Worm (Caenorhabditis elegans) whole organism, L4/young adult: ENCODE data around the gene sea-2.

ENCODE experiments used
- W03F9.2 ChIP-seq: fragments of 150-350 bp; optimal IDR thresholded peaks from 2 replicates; lab custom pipeline; 2014; ENCODE audit warnings: missing biosample characterization, missing genetic modification characterization
- dao-5 ChIP-seq: sonication (generic microtip); optimal IDR thresholded peaks from 2 replicates; lab custom pipeline; 2016; ENCODE audit warnings: missing genotype, missing genetic modification characterization, moderate library complexity, missing compliant biosample characterization
- him-1 ChIP-seq: sonication (generic microtip); optimal IDR thresholded peaks from 2 replicates; lab custom pipeline; 2016; ENCODE audit warnings: missing genotype, missing genetic modification reagents, missing genetic modification characterization, missing compliant biosample characterization

ce11 chrII:4018617-4019016, 68.4 kb downstream of the sea-2 start, which contains the start of gene K07D4.6:
- TF ChIP-seq W03F9.2 (tag; lab: Kevin White, UChicago) (no peak), dao-5 (no peak), him-1 (tag; lab: Kevin White, UChicago) (no peak)
